Fruit fly (Drosophila melanogaster): ENCODE data around the gene VhaM9.7-a.
A peak's percentile ranks its signal among the peaks of the same experiment; 100 is the strongest.

VhaM9.7-a gene

DNA sequence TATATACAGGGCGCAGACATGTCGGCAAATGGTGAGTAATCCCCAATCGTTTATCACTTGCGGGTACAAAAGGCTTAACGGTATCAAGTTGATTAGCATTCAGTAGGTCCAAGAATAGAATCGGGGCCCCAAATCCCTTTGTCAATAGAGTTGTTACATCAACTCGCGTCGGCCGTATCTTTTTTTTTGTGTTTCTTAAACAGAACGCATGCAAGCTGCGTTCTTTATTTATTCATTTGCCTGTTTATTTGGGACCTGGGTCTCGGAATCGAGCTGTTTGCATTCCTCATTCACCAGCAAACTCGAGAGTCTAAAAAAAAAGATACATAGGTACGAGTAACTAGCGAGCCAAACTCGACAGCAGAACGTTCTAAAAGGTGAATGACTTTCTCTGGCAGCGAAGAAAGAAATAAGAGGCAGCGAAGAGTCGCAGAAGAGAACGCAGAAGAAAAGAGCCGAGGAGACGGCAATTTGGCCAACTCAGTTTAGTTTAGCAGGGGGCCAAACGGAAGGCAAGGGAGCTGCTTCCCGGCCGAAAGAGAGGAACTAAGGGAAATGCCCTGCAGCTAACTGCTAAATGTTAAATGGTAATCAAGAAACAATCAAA is 9.8 kb downstream of the VhaM9.7-a start (continued):
- TF ChIP-seq B-H1 (GFP tag; IDR thresholded peaks at IDR 0.05) (no peak), D19A (tag; optimal IDR thresholded peaks at IDR 0.05) (no peak), sr (GFP tag; IDR thresholded peaks at IDR 0.05) (no peak), schlank (tag; optimal IDR thresholded peaks at IDR 0.05) (no peak), CG12104 (GFP tag; optimal IDR thresholded peaks at IDR 0.05) (peak; percentile 0), CG17328 (GFP tag; IDR thresholded peaks at IDR 0.05) (no peak), Blimp-1 (GFP tag; optimal IDR thresholded peaks at IDR 0.05) (peak; percentile 64), chif (GFP tag; optimal IDR thresholded peaks at IDR 0.05) (peak in 1 of 2 experiments; percentile 6), CG42726 (GFP tag; IDR thresholded peaks at IDR 0.05; ENCODE audit: partially characterized antibody) (no peak), dimm (GFP tag; IDR thresholded peaks at IDR 0.05) (no peak), Optix (GFP tag; IDR thresholded peaks at IDR 0.05) (no peak), Atf3 (GFP tag; optimal IDR thresholded peaks at IDR 0.05) (no peak), CG16863 (GFP tag; optimal IDR thresholded peaks at IDR 0.05) (peak; percentile 2), lab (GFP tag; optimal IDR thresholded peaks at IDR 0.05) (no peak), so (GFP tag; IDR thresholded peaks at IDR 0.05) (no peak), HmgD (GFP tag; optimal IDR thresholded peaks at IDR 0.05) (no peak), gfzf (GFP tag; optimal IDR thresholded peaks at IDR 0.05) (no peak), odd (GFP tag; optimal IDR thresholded peaks at IDR 0.05) (no peak), CG15696 (tag; optimal IDR thresholded peaks at IDR 0.05) (peak; percentile 82), bab2 (GFP tag; optimal IDR thresholded peaks at IDR 0.05) (peak; percentile 13), sens-2 (GFP tag; IDR thresholded peaks at IDR 0.05) (no peak), CG18599 (GFP tag; optimal IDR thresholded peaks at IDR 0.05) (no peak), Hr78 (GFP tag; optimal IDR thresholded peaks at IDR 0.05) (no peak), Myb (GFP tag; optimal IDR thresholded peaks at IDR 0.05) (no peak), Hsf (GFP tag; optimal IDR thresholded peaks at IDR 0.05) (no peak), Adf1 (GFP tag; IDR thresholded peaks at IDR 0.05) (no peak), CG7372 (GFP tag; IDR thresholded peaks at IDR 0.05) (no peak), hb (GFP tag; IDR thresholded peaks at IDR 0.05; ENCODE audit: partially characterized antibody) (no peak), sob (GFP tag; IDR thresholded peaks at IDR 0.05) (no peak), CoRest (tag; optimal IDR thresholded peaks at IDR 0.05) (no peak), sim (GFP tag; IDR thresholded peaks at IDR 0.05) (0 out of 2 replicates have a peak, but pooled peaks have one; percentile 18), sima (GFP tag; optimal IDR thresholded peaks at IDR 0.05) (no peak), dmrt11E (tag; optimal IDR thresholded peaks at IDR 0.05) (peak; percentile 54), CG8944 (GFP tag; optimal IDR thresholded peaks at IDR 0.05) (no peak), ac (GFP tag; optimal IDR thresholded peaks at IDR 0.05) (peak; percentile 58), sd (tag; optimal IDR thresholded peaks at IDR 0.05) (no peak), maf-S (GFP tag; optimal IDR thresholded peaks at IDR 0.05) (no peak), CG1529 (GFP tag; optimal IDR thresholded peaks at IDR 0.05) (peak; percentile 30), CG9727 (GFP tag; optimal IDR thresholded peaks at IDR 0.05) (peak; percentile 59), cg (GFP tag; optimal IDR thresholded peaks at IDR 0.05) (no peak), wor (GFP tag; IDR thresholded peaks at IDR 0.05) (no peak), CG2202 (tag; optimal IDR thresholded peaks at IDR 0.05) (peak; percentile 71), CG30403 (GFP tag; optimal IDR thresholded peaks at IDR 0.05) (no peak), CG10431 (GFP tag; optimal IDR thresholded peaks at IDR 0.05) (peak; percentile 74), CG17568 (GFP tag; optimal IDR thresholded peaks at IDR 0.05) (no peak), CG17829 (tag; optimal IDR thresholded peaks at IDR 0.05) (no peak), usp (GFP tag; optimal IDR thresholded peaks at IDR 0.05) (no peak), CG12391 (tag; optimal IDR thresholded peaks at IDR 0.05) (no peak), CG10543 (GFP tag; optimal IDR thresholded peaks at IDR 0.05) (no peak), CG6791 (GFP tag; IDR thresholded peaks at IDR 0.05; ENCODE audit: partially characterized antibody) (no peak)
